Fruit fly (Drosophila melanogaster): Measurements from ENCODE around the gene Dhrs4.

DNA sequence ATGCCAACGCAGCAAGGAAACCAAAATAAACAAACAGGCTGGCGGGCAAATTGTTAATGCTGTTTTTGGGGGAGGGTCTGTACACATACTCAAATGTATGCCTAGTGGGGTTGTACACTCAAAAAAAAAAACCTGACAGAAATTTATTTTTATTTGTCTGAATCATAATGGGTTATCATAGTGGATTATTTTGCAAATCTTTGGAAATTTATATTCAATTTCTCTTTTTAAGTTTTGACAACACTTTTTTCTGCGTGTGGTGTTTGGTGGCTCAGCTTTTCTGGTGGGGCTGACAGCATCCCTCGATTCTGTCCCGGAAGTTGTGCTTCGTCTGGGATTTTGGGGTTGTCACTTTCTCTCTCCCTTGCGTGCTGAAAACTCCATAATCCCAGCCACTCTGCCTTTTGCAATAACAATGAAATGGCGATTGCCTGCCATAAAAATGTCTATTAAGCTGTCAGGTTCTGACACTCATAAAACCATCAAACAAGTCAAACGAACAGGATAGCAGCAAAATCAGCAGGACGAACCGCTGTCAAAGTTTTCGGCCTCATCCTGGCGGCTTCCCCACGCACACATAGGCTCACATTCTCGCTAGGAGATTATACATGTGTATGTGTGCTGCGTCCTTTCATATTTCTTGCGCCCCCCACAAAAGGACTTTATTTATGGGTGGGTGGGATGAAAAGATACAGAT lies 13.6 kb upstream of the Dhrs4 start:
- TF ChIP-seq lov (optimal IDR thresholded peaks at IDR 0.05) (no peak), lov (GFP tag; IDR thresholded peaks at IDR 0.05) (0 out of 3 replicates have a peak, but pooled peaks have one; percentile 35), Med (GFP tag) (no peak)
